Worm (Caenorhabditis elegans): Measurements from ENCODE around the gene jhdm-1.

The jhdm-1 gene

ce11 chrIII:6464113-6464571 lies 9.9 kb downstream of the jhdm-1 start (continued):
- TF ChIP-seq nhr-27 (tag; optimal IDR thresholded peaks at IDR 0.05) (no peak), T26A5.8 (tag; optimal IDR thresholded peaks at IDR 0.05) (peak; percentile 82), zim-3 (tag; optimal IDR thresholded peaks at IDR 0.05) (peak; percentile 72), Y53G8AR.9 (GFP tag; conservative IDR thresholded peaks at IDR 0.05) (peak; percentile 88), hsf-1 (GFP tag; IDR thresholded peaks at IDR 0.05) (peak; percentile 80), rpc-1 (optimal IDR thresholded peaks at IDR 0.05) (no peak), rpc-1 (tag; optimal IDR thresholded peaks at IDR 0.05) (no peak), lin-35 (GFP tag; optimal IDR thresholded peaks at IDR 0.05) (peak in 1 of 3 experiments; percentile 79), bed-2 (GFP tag; IDR thresholded peaks at IDR 0.05) (no peak), snpc-4 (GFP tag; optimal IDR thresholded peaks at IDR 0.05) (no peak), snpc-4 (tag; optimal IDR thresholded peaks at IDR 0.05) (peak in 3 of 4 experiments; percentile 66 to 69 (median 67)), nhr-90 (tag; optimal IDR thresholded peaks at IDR 0.05) (peak; percentile 67), Y53F4B.3 (GFP tag; IDR thresholded peaks at IDR 0.05) (no peak; the same call in 1 of the 2 replicates), repo-1 (tag; optimal IDR thresholded peaks at IDR 0.05) (peak; percentile 88), nfyb-1 (GFP tag; IDR thresholded peaks at IDR 0.05) (peak; percentile 95), chd-7 (tag; optimal IDR thresholded peaks at IDR 0.05) (peak; percentile 94), attf-6 (GFP tag; IDR thresholded peaks at IDR 0.05) (no peak), ztf-25 (GFP tag; IDR thresholded peaks at IDR 0.05) (peak; percentile 47; the same call in 1 of the 2 replicates), hmg-20 (GFP tag; IDR thresholded peaks at IDR 0.05) (no peak), Y56A3A.18 (GFP tag; IDR thresholded peaks at IDR 0.05) (no peak), C17E4.6 (GFP tag; IDR thresholded peaks at IDR 0.05) (peak; percentile 88), mxl-1 (tag; optimal IDR thresholded peaks at IDR 0.05) (no peak), aptf-2 (GFP tag; conservative IDR thresholded peaks at IDR 0.05) (no peak), dox-1 (GFP tag; IDR thresholded peaks at IDR 0.05) (peak; percentile 95), bed-1 (GFP tag; IDR thresholded peaks at IDR 0.05) (no peak), sdz-38 (tag; optimal IDR thresholded peaks at IDR 0.05) (no peak), hlh-26 (GFP tag; conservative IDR thresholded peaks at IDR 0.05) (no peak), lag-1 (GFP tag; IDR thresholded peaks at IDR 0.05) (no peak), xnd-1 (tag; optimal IDR thresholded peaks at IDR 0.05) (peak; percentile 57), ztf-6 (GFP tag; IDR thresholded peaks at IDR 0.05) (no peak), C06A6.2 (GFP tag; conservative IDR thresholded peaks at IDR 0.05) (peak; percentile 86), F57A8.1 (GFP tag; optimal IDR thresholded peaks at IDR 0.05) (no peak), rcor-1 (GFP tag; IDR thresholded peaks at IDR 0.05) (peak; percentile 63), ceh-79 (tag; optimal IDR thresholded peaks at IDR 0.05) (peak; percentile 45), sea-2 (GFP tag; IDR thresholded peaks at IDR 0.05) (no peak), F52B5.7 (tag; optimal IDR thresholded peaks at IDR 0.05) (peak; percentile 79), aptf-3 (GFP tag; IDR thresholded peaks at IDR 0.05) (peak; percentile 70; the same call in 1 of the 2 replicates), ztf-28 (GFP tag; IDR thresholded peaks at IDR 0.05) (0 out of 2 replicates have a peak, but pooled peaks have one; percentile 66), mel-28 (tag; optimal IDR thresholded peaks at IDR 0.05; ENCODE audit: borderline replicate concordance) (peak; percentile 20), dpff-1 (tag; optimal IDR thresholded peaks at IDR 0.05) (no peak), F39B2.1 (GFP tag; IDR thresholded peaks at IDR 0.05) (no peak), ceh-27 (GFP tag; optimal IDR thresholded peaks at IDR 0.05) (peak; percentile 90), ceh-40 (GFP tag; IDR thresholded peaks at IDR 0.05) (no peak), zfh-2 (GFP tag; conservative IDR thresholded peaks at IDR 0.05) (peak; percentile 100), Y79H2A.3 (GFP tag; conservative IDR thresholded peaks at IDR 0.05) (peak; percentile 84; the same call in 1 of the 2 replicates), mcd-1 (GFP tag; IDR thresholded peaks at IDR 0.05) (peak; percentile 89), madf-8 (GFP tag; conservative IDR thresholded peaks at IDR 0.05) (peak; percentile 73), die-1 (tag; optimal IDR thresholded peaks at IDR 0.05) (peak; percentile 47), unc-62 (GFP tag; optimal IDR thresholded peaks at IDR 0.05) (no peak), hmg-1.2 (GFP tag; IDR thresholded peaks at IDR 0.05) (peak; percentile 66)
